Fruit fly (Drosophila melanogaster) whole organism, embryonic: Measurements from ENCODE around the gene CkIIbeta.

Experiments
- Asciz ChIP-seq: fragments of 200-800 bp; sonication (Bioruptor generic); optimal IDR thresholded peaks from 2 replicates; lab custom pipeline; 2017; ENCODE audit warnings: missing biosample characterization, mild to moderate bottlenecking, missing genetic modification characterization, missing genetic modification reagents
- Awh ChIP-seq: fragments of 200-800 bp; sonication (Bioruptor generic); IDR thresholded peaks from 2 replicates; pipeline ENCODE4, ENCODE4 v1.3.6; 2022; ENCODE audit warnings: missing biosample characterization, missing genetic modification characterization
- CG10274 ChIP-seq: fragments of 200-800 bp; sonication (Bioruptor generic); optimal IDR thresholded peaks from 3 replicates; lab custom pipeline; 2017; ENCODE audit warnings: missing biosample characterization, mild to moderate bottlenecking, missing genetic modification characterization
- CG10543 ChIP-seq: fragments of 200-800 bp; sonication (Bioruptor generic); optimal IDR thresholded peaks from 3 replicates; lab custom pipeline; 2017; ENCODE audit warnings: missing biosample characterization, mild to moderate bottlenecking, missing genetic modification characterization, moderate library complexity
- CG11456 ChIP-seq: fragments of 200-800 bp; sonication (Bioruptor generic); IDR thresholded peaks from 3 replicates; pipeline ENCODE4 v1.3.6; 2022; ENCODE audit warnings: missing biosample characterization, missing genetic modification characterization
- CG12104 ChIP-seq: fragments of 200-800 bp; sonication (Bioruptor generic); optimal IDR thresholded peaks from 3 replicates; lab custom pipeline; 2016; ENCODE audit warnings: missing biosample characterization, missing genetic modification characterization
- CG12391 ChIP-seq: fragments of 200-800 bp; sonication (Bioruptor generic); optimal IDR thresholded peaks from 3 replicates; lab custom pipeline; 2018; ENCODE audit warnings: missing biosample characterization, mild to moderate bottlenecking, missing genetic modification characterization, moderate library complexity
- CG12769 ChIP-seq: fragments of 200-800 bp; sonication (Bioruptor generic); optimal IDR thresholded peaks from 2 replicates; lab custom pipeline; 2019; ENCODE audit warnings: missing biosample characterization, mild to moderate bottlenecking, missing genetic modification characterization, moderate library complexity
- CG13296 ChIP-seq: fragments of 200-800 bp; sonication (Bioruptor generic); optimal IDR thresholded peaks from 3 replicates; lab custom pipeline; 2018; ENCODE audit warnings: missing biosample characterization, mild to moderate bottlenecking, missing genetic modification characterization
- CG13424 ChIP-seq: fragments of 200-800 bp; sonication (Bioruptor generic); optimal IDR thresholded peaks from 2 replicates; lab custom pipeline; 2019; ENCODE audit warnings: missing biosample characterization, mild to moderate bottlenecking, missing genetic modification characterization, moderate library complexity
- CG13775 ChIP-seq: fragments of 200-800 bp; sonication (Bioruptor generic); optimal IDR thresholded peaks from 3 replicates; lab custom pipeline; 2017; ENCODE audit warnings: missing biosample characterization, mild to moderate bottlenecking, missing genetic modification characterization
- CG14710 ChIP-seq: fragments of 200-800 bp; sonication (Bioruptor generic); optimal IDR thresholded peaks from 3 replicates; lab custom pipeline; 2019; ENCODE audit warnings: missing biosample characterization, mild to moderate bottlenecking, missing genetic modification characterization, moderate library complexity
- CG15269 ChIP-seq: fragments of 200-800 bp; sonication (Bioruptor generic); optimal IDR thresholded peaks from 2 replicates; lab custom pipeline; 2018; ENCODE audit warnings: missing biosample characterization, mild to moderate bottlenecking, missing genetic modification characterization, moderate library complexity
- CG15601 ChIP-seq: fragments of 200-800 bp; sonication (Bioruptor generic); optimal IDR thresholded peaks from 3 replicates; lab custom pipeline; 2019; ENCODE audit warnings: missing biosample characterization, mild to moderate bottlenecking, missing genetic modification characterization, moderate library complexity
- CG17328 ChIP-seq: fragments of 200-800 bp; sonication (Bioruptor generic); IDR thresholded peaks from 2 replicates; pipeline ENCODE4 v1.3.6; 2022; ENCODE audit warnings: missing biosample characterization, missing genetic modification characterization
- CG17829 ChIP-seq: fragments of 200-800 bp; optimal IDR thresholded peaks from 2 replicates; lab custom pipeline; 2019; ENCODE audit warnings: missing biosample characterization, mild to moderate bottlenecking, missing genetic modification characterization, moderate library complexity
- CG18599 ChIP-seq: fragments of 200-800 bp; sonication (Bioruptor generic); optimal IDR thresholded peaks from 3 replicates; lab custom pipeline; 2017; ENCODE audit warnings: missing biosample characterization, missing genetic modification characterization, mild to moderate bottlenecking, moderate library complexity, missing genetic modification reagents
- CG2120 ChIP-seq: fragments of 200-800 bp; sonication (Bioruptor generic); optimal IDR thresholded peaks from 3 replicates; lab custom pipeline; 2016; ENCODE audit warnings: missing biosample characterization, missing genetic modification characterization
- CG2889 ChIP-seq: fragments of 200-800 bp; sonication (Bioruptor generic); IDR thresholded peaks from 3 replicates; pipeline ENCODE4 v1.3.6; 2022; ENCODE audit warnings: missing biosample characterization, missing genetic modification characterization
- CG32532 ChIP-seq: fragments of 200-800 bp; sonication (Bioruptor generic); IDR thresholded peaks from 2 replicates; pipeline ENCODE4 v1.3.6; 2022; ENCODE audit warnings: missing biosample characterization, missing genetic modification characterization
- CG3281 ChIP-seq: fragments of 200-800 bp; sonication (Bioruptor generic); optimal IDR thresholded peaks from 3 replicates; lab custom pipeline; 2017; ENCODE audit warnings: missing biosample characterization, mild to moderate bottlenecking, missing genetic modification characterization
- CG34422 ChIP-seq: fragments of 200-800 bp; sonication (Bioruptor generic); IDR thresholded peaks from 3 replicates; pipeline ENCODE4 v1.3.6; 2022; ENCODE audit warnings: missing biosample characterization, missing genetic modification characterization
- CG4328 ChIP-seq: fragments of 200-800 bp; sonication (Bioruptor generic); optimal IDR thresholded peaks from 3 replicates; lab custom pipeline; 2017; ENCODE audit warnings: missing biosample characterization, missing genetic modification reagents, missing genetic modification characterization
- CG7556 ChIP-seq: fragments of 200-800 bp; sonication (Bioruptor generic); optimal IDR thresholded peaks from 2 replicates; lab custom pipeline; 2017; ENCODE audit warnings: missing biosample characterization, mild to moderate bottlenecking, missing genetic modification characterization
- CG7839 ChIP-seq: fragments of 200-800 bp; sonication (Bioruptor generic); optimal IDR thresholded peaks from 3 replicates; lab custom pipeline; 2018; ENCODE audit warnings: missing biosample characterization, mild to moderate bottlenecking, missing genetic modification characterization, moderate library complexity
- CG9932 ChIP-seq: fragments of 200-800 bp; sonication (Bioruptor generic); IDR thresholded peaks from 2 replicates; pipeline ENCODE4 v1.3.6; 2022; ENCODE audit warnings: missing biosample characterization, missing genetic modification characterization
- Dip3 ChIP-seq: fragments of 200-800 bp; sonication (Bioruptor generic); optimal IDR thresholded peaks from 3 replicates; lab custom pipeline; 2016; ENCODE audit warnings: missing biosample characterization, missing genetic modification characterization
- HHEX ChIP-seq: fragments of 200-800 bp; sonication (Bioruptor generic); optimal IDR thresholded peaks from 3 replicates; lab custom pipeline; 2017; ENCODE audit warnings: missing biosample characterization, mild to moderate bottlenecking, missing genetic modification characterization, missing genetic modification reagents
- HmgD ChIP-seq: fragments of 200-800 bp; sonication (Bioruptor generic); optimal IDR thresholded peaks from 3 replicates; lab custom pipeline; 2016; ENCODE audit warnings: missing biosample characterization, missing genetic modification characterization
- Hr51 ChIP-seq, 2 experiments: fragments of 200-800 bp; sonication (Bioruptor generic); optimal IDR thresholded peaks; 2 replicates in 1 of 2; 3 replicates in 1 of 2; lab custom pipeline; 2016 to 2018; ENCODE audit warnings: missing biosample characterization in 2 of 2, missing genetic modification characterization in 2 of 2, mild to moderate bottlenecking in 1 of 2, moderate library complexity in 1 of 2
- MBD-R2 ChIP-seq: fragments of 200-800 bp; sonication (Bioruptor generic); IDR thresholded peaks from 2 replicates; pipeline ENCODE4 v1.3.6; 2022; ENCODE audit warnings: missing biosample characterization, missing genetic modification characterization
- Med ChIP-seq: fragments of 200-800 bp; sonication (Bioruptor generic); peaks from one replicate; lab custom pipeline; 2016; ENCODE audit warnings: missing biosample characterization, missing genetic modification characterization, mild to moderate bottlenecking, inconsistent platforms, moderate library complexity
- Meics ChIP-seq: fragments of 200-800 bp; sonication (Bioruptor generic); optimal IDR thresholded peaks from 2 replicates; lab custom pipeline; 2017; ENCODE audit warnings: missing biosample characterization, mild to moderate bottlenecking, missing genetic modification characterization
- Neu2 ChIP-seq: fragments of 200-800 bp; sonication (Bioruptor generic); optimal IDR thresholded peaks from 3 replicates; lab custom pipeline; 2016; ENCODE audit warnings: missing biosample characterization, missing genetic modification characterization, borderline replicate concordance
- TFAM ChIP-seq: fragments of 200-800 bp; sonication (Bioruptor generic); optimal IDR thresholded peaks from 2 replicates; lab custom pipeline; 2017; ENCODE audit warnings: missing biosample characterization, missing genetic modification characterization, inconsistent platforms
- Trl ChIP-seq, 3 experiments: fragments of >200 bp in 2 of 3; fragments of 200-800 bp in 1 of 3; sonication (Bioruptor generic) in 1 of 3; optimal IDR thresholded peaks; 2 replicates in 1 of 3; 3 replicates in 2 of 3; lab custom pipeline; 2016 to 2017; ENCODE audit warnings: missing biosample characterization in 1 of 3, missing genetic modification characterization in 1 of 3
- caup ChIP-seq: fragments of 200-800 bp; sonication (Bioruptor generic); optimal IDR thresholded peaks from 3 replicates; lab custom pipeline; 2017; ENCODE audit warnings: missing biosample characterization, mild to moderate bottlenecking, missing genetic modification characterization, moderate library complexity; ENCODE audit not compliant: severe bottlenecking
- cg ChIP-seq: fragments of 200-800 bp; sonication (Bioruptor generic); optimal IDR thresholded peaks from 3 replicates; lab custom pipeline; 2019; ENCODE audit warnings: missing biosample characterization, mild to moderate bottlenecking, missing genetic modification characterization, moderate library complexity
- dmrt99B ChIP-seq: fragments of 200-800 bp; sonication (Bioruptor generic); optimal IDR thresholded peaks from 2 replicates; lab custom pipeline; 2018; ENCODE audit warnings: missing biosample characterization, mild to moderate bottlenecking, missing genetic modification characterization, moderate library complexity
- esg ChIP-seq: fragments of 200-800 bp; sonication (Bioruptor generic); conservative IDR thresholded peaks from 2 replicates; pipeline ENCODE4 v1.3.6; 2022; ENCODE audit warnings: missing biosample characterization, missing genetic modification characterization
- hbn ChIP-seq: fragments of 200-800 bp; sonication (Bioruptor generic); IDR thresholded peaks from 2 replicates; pipeline ENCODE4 v1.3.6; 2022; ENCODE audit warnings: missing biosample characterization, missing genetic modification characterization; ENCODE audit not compliant: partially characterized antibody
- insv ChIP-seq, 2 experiments: fragments of 200-800 bp; sonication (Bioruptor generic); optimal IDR thresholded peaks; 3 replicates each; lab custom pipeline; 2016 to 2018; ENCODE audit warnings: missing biosample characterization in 2 of 2, missing genetic modification characterization in 2 of 2
- lov ChIP-seq, 2 experiments: fragments of 200-800 bp in 1 of 2; fragments of >200 bp in 1 of 2; sonication (Bioruptor generic) in 1 of 2; IDR thresholded peaks in 1 of 2; optimal IDR thresholded peaks in 1 of 2; 2 replicates in 1 of 2; 3 replicates in 1 of 2; pipeline versions ENCODE4 v1.3.6 to Lab custom; 2017 to 2022; ENCODE audit warnings: missing biosample characterization in 1 of 2, missing genetic modification characterization in 1 of 2
- mam ChIP-seq: fragments of 200-800 bp; sonication (Bioruptor generic); optimal IDR thresholded peaks from 3 replicates; lab custom pipeline; 2016; ENCODE audit warnings: missing biosample characterization, missing genetic modification characterization
- oc ChIP-seq: fragments of 200-800 bp; sonication (Bioruptor generic); optimal IDR thresholded peaks from 2 replicates; lab custom pipeline; 2018; ENCODE audit warnings: missing biosample characterization, mild to moderate bottlenecking, missing genetic modification characterization, moderate library complexity
- sens ChIP-seq: fragments of 200-800 bp; sonication (Bioruptor generic); peaks from one replicate; lab custom pipeline; 2016; ENCODE audit warnings: missing biosample characterization, missing genetic modification characterization
- so ChIP-seq: fragments of 200-800 bp; sonication (Bioruptor generic); IDR thresholded peaks from 3 replicates; pipeline ENCODE4 v1.3.6; 2022; ENCODE audit warnings: missing biosample characterization, missing genetic modification characterization
- sug ChIP-seq: fragments of 200-800 bp; optimal IDR thresholded peaks from 2 replicates; lab custom pipeline; 2019; ENCODE audit warnings: missing biosample characterization, mild to moderate bottlenecking, missing genetic modification characterization, moderate library complexity
- ttk ChIP-seq: fragments of 200-800 bp; sonication (Bioruptor generic); IDR thresholded peaks from 2 replicates; pipeline ENCODE4 v2.1.2; 2022; ENCODE audit warnings: missing biosample characterization, missing genetic modification characterization

CkIIbeta gene

dm6 chrX:11821946-11822345, 29.6 kb downstream of the CkIIbeta start (continued):
- TF ChIP-seq esg (GFP tag; lab: Robert Waterston, UW) (no peak), CG3281 (GFP tag; lab: Kevin White, UChicago) (peak; percentile 24), CG10543 (GFP tag; lab: Kevin White, UChicago) (no peak), sens (GFP tag; lab: Kevin White, UChicago) (peak; percentile 63), TFAM (no peak), Hr51 (GFP tag; optimal IDR thresholded peaks at IDR 0.05; lab: Kevin White, UChicago) (peak in 1 of 2 experiments; percentile 12), CG11456 (0 out of 3 replicates have a peak, but pooled peaks have one; percentile 38), cg (GFP tag; lab: Kevin White, UChicago) (no peak), CG17328 (GFP tag; lab: Robert Waterston, UW) (no peak), CG13424 (tag; lab: Kevin White, UChicago) (peak; percentile 26), sug (no peak), CG2120 (GFP tag; lab: Kevin White, UChicago) (peak; percentile 7), CG12104 (GFP tag; lab: Kevin White, UChicago) (no peak), insv (GFP tag; optimal IDR thresholded peaks at IDR 0.05; lab: Kevin White, UChicago) (no peak), so (GFP tag; lab: Robert Waterston, UW) (0 out of 3 replicates have a peak, but pooled peaks have one; percentile 7), caup (GFP tag; lab: Kevin White, UChicago) (no peak), CG7839 (tag; lab: Kevin White, UChicago) (peak; percentile 9), Neu2 (no peak), CG4328 (GFP tag; lab: Kevin White, UChicago) (no peak), CG32532 (no peak; the same call in 1 of the 2 replicates), CG12391 (tag; lab: Kevin White, UChicago) (peak; percentile 20), CG13775 (GFP tag; lab: Kevin White, UChicago) (no peak), HHEX (no peak), CG10274 (no peak), CG34422 (GFP tag; lab: Robert Waterston, UW) (0 out of 3 replicates have a peak, but pooled peaks have one; percentile 30), oc (tag; lab: Kevin White, UChicago) (peak; percentile 3), ttk (GFP tag; lab: Robert Waterston, UW) (no peak), CG17829 (tag; lab: Kevin White, UChicago) (peak; percentile 9), CG14710 (tag; lab: Kevin White, UChicago) (no peak), Med (GFP tag; lab: Kevin White, UChicago) (peak; percentile 74), CG13296 (GFP tag; lab: Kevin White, UChicago) (peak; percentile 13), CG12769 (tag; lab: Kevin White, UChicago) (no peak), lov (optimal IDR thresholded peaks at IDR 0.05; lab: Kevin White, UChicago) (no peak), lov (GFP tag; IDR thresholded peaks at IDR 0.05; lab: Robert Waterston, UW) (no peak), Meics (GFP tag; lab: Kevin White, UChicago) (peak; percentile 29), mam (GFP tag; lab: Kevin White, UChicago) (no peak), HmgD (no peak), CG7556 (GFP tag; lab: Kevin White, UChicago) (no peak), Dip3 (GFP tag; lab: Kevin White, UChicago) (no peak), Awh (GFP tag; lab: Robert Waterston, UW) (0 out of 2 replicates have a peak, but pooled peaks have one; percentile 13), Asciz (GFP tag; lab: Kevin White, UChicago) (no peak), CG2889 (GFP tag; lab: Robert Waterston, UW) (no peak), CG18599 (GFP tag; lab: Kevin White, UChicago) (peak; percentile 14), CG15269 (tag; lab: Kevin White, UChicago) (peak; percentile 27), CG15601 (no peak), Trl (optimal IDR thresholded peaks at IDR 0.05; lab: Kevin White, UChicago) (peak in 1 of 2 experiments; percentile 1), Trl (GFP tag; optimal IDR thresholded peaks at IDR 0.05; lab: Kevin White, UChicago) (no peak), CG9932 (GFP tag; lab: Robert Waterston, UW) (no peak), hbn (GFP tag; lab: Robert Waterston, UW) (no peak), MBD-R2 (GFP tag; lab: Robert Waterston, UW) (no peak), dmrt99B (tag; lab: Kevin White, UChicago) (peak; percentile 21)
